Fruit fly (Drosophila melanogaster) whole organism, prepupa: ENCODE data around the gene CG17362.

ENCODE experiments used
- CG1621 ChIP-seq: fragments of 200-800 bp; sonication (Bioruptor generic); optimal IDR thresholded peaks from 3 replicates; lab custom pipeline; 2018; ENCODE audit warnings: missing biosample characterization, mild to moderate bottlenecking, missing genetic modification characterization
- CG6163 ChIP-seq: fragments of 200-800 bp; sonication (Bioruptor generic); IDR thresholded peaks from 3 replicates; pipeline ENCODE4 v1.3.6; 2022; ENCODE audit warnings: missing biosample characterization, missing genetic modification characterization
- CG6808 ChIP-seq: fragments of 200-800 bp; sonication (Bioruptor generic); optimal IDR thresholded peaks from 3 replicates; lab custom pipeline; 2017; ENCODE audit warnings: missing biosample characterization, missing genetic modification characterization, mild to moderate bottlenecking, moderate library complexity, missing genetic modification reagents
- CG8119 ChIP-seq: fragments of 200-800 bp; sonication (Bioruptor generic); IDR thresholded peaks from 3 replicates; pipeline ENCODE4 v1.3.6; 2022; ENCODE audit warnings: missing biosample characterization, missing genetic modification characterization
- CG8319 ChIP-seq: fragments of 200-800 bp; sonication (Bioruptor generic); optimal IDR thresholded peaks from 3 replicates; lab custom pipeline; 2016; ENCODE audit warnings: missing biosample characterization, missing genetic modification characterization
- Eip93F ChIP-seq: fragments of 200-800 bp; sonication (Bioruptor generic); optimal IDR thresholded peaks from 2 replicates; lab custom pipeline; 2016; ENCODE audit warnings: missing biosample characterization, mild to moderate bottlenecking, missing genetic modification characterization
- Hr38 ChIP-seq: sonication (Bioruptor generic); optimal IDR thresholded peaks from 2 replicates; lab custom pipeline; 2016; ENCODE audit warnings: missing biosample characterization, missing genetic modification characterization
- Smox ChIP-seq: fragments of 200-800 bp; sonication (Bioruptor generic); optimal IDR thresholded peaks from 3 replicates; lab custom pipeline; 2016; ENCODE audit warnings: missing biosample characterization, missing genetic modification characterization
- esn ChIP-seq: fragments of 200-800 bp; sonication (Bioruptor generic); optimal IDR thresholded peaks from 2 replicates; lab custom pipeline; 2016; ENCODE audit warnings: missing biosample characterization, mild to moderate bottlenecking, missing genetic modification characterization, moderate library complexity
- fd59A ChIP-seq: fragments of 200-800 bp; sonication (Bioruptor generic); optimal IDR thresholded peaks from 2 replicates; lab custom pipeline; 2017; ENCODE audit warnings: missing biosample characterization, mild to moderate bottlenecking, missing genetic modification characterization, missing genetic modification reagents
- spab ChIP-seq: fragments of 200-800 bp; sonication (Bioruptor generic); optimal IDR thresholded peaks from 2 replicates; lab custom pipeline; 2017; ENCODE audit warnings: missing biosample characterization, mild to moderate bottlenecking, missing genetic modification characterization, missing genetic modification reagents

DNA sequence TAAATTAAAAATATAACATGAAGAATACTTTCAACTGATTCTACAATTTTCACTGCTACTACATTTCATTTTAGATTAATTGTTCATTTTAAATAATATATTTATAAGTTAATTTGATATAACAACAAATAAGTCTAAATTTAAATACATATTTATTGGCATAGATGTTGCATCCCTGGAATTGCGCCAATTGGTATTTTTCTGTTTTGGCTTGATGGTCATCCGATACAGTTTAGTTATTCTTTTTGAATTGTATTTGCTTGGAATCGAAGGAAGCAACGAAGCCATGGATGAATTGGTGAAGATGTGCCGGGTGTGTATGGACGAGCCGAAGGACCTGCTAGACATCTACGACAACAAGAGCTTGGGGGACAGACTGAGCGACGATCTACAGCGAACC lies 10.6 kb downstream of the CG17362 start, which contains the start of gene CG17361:
- TF ChIP-seq CG8319 (GFP tag; lab: Kevin White, UChicago) (no peak), fd59A (GFP tag; lab: Kevin White, UChicago) (no peak), CG6163 (GFP tag; lab: Robert Waterston, UW) (no peak), CG8119 (no peak), Smox (GFP tag; lab: Kevin White, UChicago) (no peak), Eip93F (GFP tag; lab: Kevin White, UChicago) (no peak), esn (GFP tag; lab: Kevin White, UChicago) (no peak), Hr38 (GFP tag; lab: Kevin White, UChicago) (no peak), spab (GFP tag; lab: Kevin White, UChicago) (no peak), CG6808 (GFP tag; lab: Kevin White, UChicago) (no peak), CG1621 (tag; lab: Kevin White, UChicago) (no peak)
